Worm (Caenorhabditis elegans) whole organism, mixed stage, embryonic: ENCODE data around the gene DC2.5.

Experiments used
- M03D4.4 ChIP-seq: sonication (generic microtip); optimal IDR thresholded peaks from 2 replicates; lab custom pipeline; 2017; ENCODE audit warnings: mild to moderate bottlenecking, missing genetic modification characterization, missing compliant biosample characterization
- bed-3 ChIP-seq: fragments of 200-800 bp; sonication (Bioruptor generic); optimal IDR thresholded peaks from 3 replicates; lab custom pipeline; 2018; ENCODE audit warnings: mild to moderate bottlenecking, missing genetic modification characterization, moderate library complexity, missing compliant biosample characterization
- blmp-1 ChIP-seq: fragments of 150-350 bp; optimal IDR thresholded peaks from 2 replicates; lab custom pipeline; 2014; ENCODE audit warnings: missing biosample characterization, missing genetic modification characterization
- ceh-39 ChIP-seq: fragments of 150-350 bp; optimal IDR thresholded peaks from 2 replicates; lab custom pipeline; 2014; ENCODE audit warnings: missing biosample characterization, missing genetic modification characterization
- ceh-43 ChIP-seq: fragments of 200-800 bp; sonication (Bioruptor generic); optimal IDR thresholded peaks from 2 replicates; lab custom pipeline; 2018; ENCODE audit warnings: mild to moderate bottlenecking, missing genetic modification characterization, moderate library complexity, missing compliant biosample characterization
- ceh-83 ChIP-seq: fragments of 200-800 bp; sonication (Bioruptor generic); optimal IDR thresholded peaks from 2 replicates; lab custom pipeline; 2018; ENCODE audit warnings: mild to moderate bottlenecking, missing genetic modification characterization, missing compliant biosample characterization
- ces-1 ChIP-seq: fragments of 150-350 bp; optimal IDR thresholded peaks from 2 replicates; lab custom pipeline; 2014; ENCODE audit warnings: missing biosample characterization, missing genetic modification reagents, missing genetic modification characterization
- cnd-1 ChIP-seq: fragments of 200-800 bp; sonication (Bioruptor generic); optimal IDR thresholded peaks from 2 replicates; lab custom pipeline; 2018; ENCODE audit warnings: mild to moderate bottlenecking, missing genetic modification characterization, missing compliant biosample characterization
- elt-1 ChIP-seq: sonication (generic microtip); optimal IDR thresholded peaks from 2 replicates; lab custom pipeline; 2017; ENCODE audit warnings: missing genetic modification characterization, mild to moderate bottlenecking, missing compliant biosample characterization, antibody characterized with exemption, moderate library complexity, borderline replicate concordance; ENCODE audit not compliant: insufficient read depth
- elt-3 ChIP-seq: fragments of 150-350 bp; optimal IDR thresholded peaks from 2 replicates; lab custom pipeline; 2014; ENCODE audit warnings: missing biosample characterization, missing genetic modification characterization
- flh-1 ChIP-seq: fragments of 200-800 bp; sonication (Bioruptor generic); optimal IDR thresholded peaks from 2 replicates; lab custom pipeline; 2018; ENCODE audit warnings: mild to moderate bottlenecking, missing genetic modification characterization, moderate library complexity, missing compliant biosample characterization
- ham-2 ChIP-seq: fragments of 200-800 bp; sonication (Bioruptor generic); optimal IDR thresholded peaks from 2 replicates; lab custom pipeline; 2018; ENCODE audit warnings: mild to moderate bottlenecking, missing genetic modification characterization, missing compliant biosample characterization
- hlh-1 ChIP-seq: fragments of 150-350 bp; optimal IDR thresholded peaks from 2 replicates; lab custom pipeline; 2014; ENCODE audit warnings: missing biosample characterization, missing genetic modification reagents, missing genetic modification characterization
- lin-13 ChIP-seq: fragments of 150-350 bp; optimal IDR thresholded peaks from 2 replicates; lab custom pipeline; 2014; ENCODE audit warnings: missing biosample characterization, missing genetic modification characterization
- lin-32 ChIP-seq: fragments of 200-800 bp; sonication (Bioruptor generic); optimal IDR thresholded peaks from 2 replicates; lab custom pipeline; 2018; ENCODE audit warnings: mild to moderate bottlenecking, missing genetic modification characterization, missing compliant biosample characterization
- lsy-2 ChIP-seq: fragments of 150-350 bp; optimal IDR thresholded peaks from 2 replicates; lab custom pipeline; 2014; ENCODE audit warnings: missing biosample characterization, missing genetic modification characterization
- mab-5 ChIP-seq: fragments of 150-350 bp; optimal IDR thresholded peaks from 2 replicates; lab custom pipeline; 2014; ENCODE audit warnings: missing biosample characterization, missing genetic modification characterization
- mep-1 ChIP-seq: fragments of 150-350 bp; optimal IDR thresholded peaks from 2 replicates; lab custom pipeline; 2017; ENCODE audit warnings: missing biosample characterization, missing genetic modification reagents, missing genetic modification characterization, inconsistent platforms
- mls-2 ChIP-seq: sonication (generic microtip); optimal IDR thresholded peaks from 2 replicates; lab custom pipeline; 2016; ENCODE audit warnings: mild to moderate bottlenecking, missing genetic modification characterization, moderate library complexity, missing compliant biosample characterization
- nhr-12 ChIP-seq: fragments of 150-350 bp; optimal IDR thresholded peaks from 2 replicates; lab custom pipeline; 2014; ENCODE audit warnings: missing biosample characterization, missing genetic modification characterization
- nhr-2 ChIP-seq: fragments of 150-350 bp; optimal IDR thresholded peaks from 2 replicates; lab custom pipeline; 2014; ENCODE audit warnings: missing biosample characterization, missing genetic modification characterization
- nhr-237 ChIP-seq: fragments of 150-350 bp; optimal IDR thresholded peaks from 2 replicates; lab custom pipeline; 2014; ENCODE audit warnings: missing biosample characterization, missing genetic modification characterization
- nhr-28 ChIP-seq: fragments of 150-350 bp; optimal IDR thresholded peaks from 2 replicates; lab custom pipeline; 2014; ENCODE audit warnings: missing biosample characterization, missing genetic modification characterization
- nhr-76 ChIP-seq: sonication (generic microtip); optimal IDR thresholded peaks from 2 replicates; lab custom pipeline; 2017; ENCODE audit warnings: missing biosample characterization, missing genetic modification characterization
- pha-4 ChIP-seq: fragments of 150-350 bp; optimal IDR thresholded peaks from 2 replicates; lab custom pipeline; 2018; ENCODE audit warnings: missing biosample characterization, missing genetic modification reagents, missing genetic modification characterization
- sem-2 ChIP-seq: fragments of 200-800 bp; sonication (Bioruptor generic); optimal IDR thresholded peaks from 2 replicates; lab custom pipeline; 2018; ENCODE audit warnings: mild to moderate bottlenecking, missing genetic modification characterization, missing compliant biosample characterization
- snpc-4 ChIP-seq: fragments of 150-350 bp; optimal IDR thresholded peaks from 2 replicates; lab custom pipeline; 2014; ENCODE audit warnings: missing biosample characterization, missing genetic modification characterization
- sptf-1 ChIP-seq: sonication (generic microtip); optimal IDR thresholded peaks from 2 replicates; lab custom pipeline; 2017; ENCODE audit warnings: mild to moderate bottlenecking, missing genetic modification characterization, moderate library complexity, missing compliant biosample characterization
- tbx-8 ChIP-seq: fragments of 200-800 bp; sonication (Bioruptor generic); optimal IDR thresholded peaks from 2 replicates; lab custom pipeline; 2018; ENCODE audit warnings: mild to moderate bottlenecking, missing genetic modification characterization, moderate library complexity, missing compliant biosample characterization
- unc-120 ChIP-seq: sonication (generic microtip); optimal IDR thresholded peaks from 2 replicates; lab custom pipeline; 2017; ENCODE audit warnings: missing genetic modification characterization, missing compliant biosample characterization; ENCODE audit not compliant: poor library complexity, severe bottlenecking
- unc-39 ChIP-seq: fragments of 150-350 bp; optimal IDR thresholded peaks from 2 replicates; lab custom pipeline; 2014; ENCODE audit warnings: missing biosample characterization, missing genetic modification characterization
- zip-8 ChIP-seq: fragments of 150-350 bp; optimal IDR thresholded peaks from 2 replicates; lab custom pipeline; 2014; ENCODE audit warnings: missing biosample characterization, missing genetic modification characterization
- ztf-11 ChIP-seq: fragments of 150-350 bp; optimal IDR thresholded peaks from 2 replicates; lab custom pipeline; 2014; ENCODE audit warnings: missing biosample characterization, missing genetic modification characterization

The DC2.5 gene

DNA sequence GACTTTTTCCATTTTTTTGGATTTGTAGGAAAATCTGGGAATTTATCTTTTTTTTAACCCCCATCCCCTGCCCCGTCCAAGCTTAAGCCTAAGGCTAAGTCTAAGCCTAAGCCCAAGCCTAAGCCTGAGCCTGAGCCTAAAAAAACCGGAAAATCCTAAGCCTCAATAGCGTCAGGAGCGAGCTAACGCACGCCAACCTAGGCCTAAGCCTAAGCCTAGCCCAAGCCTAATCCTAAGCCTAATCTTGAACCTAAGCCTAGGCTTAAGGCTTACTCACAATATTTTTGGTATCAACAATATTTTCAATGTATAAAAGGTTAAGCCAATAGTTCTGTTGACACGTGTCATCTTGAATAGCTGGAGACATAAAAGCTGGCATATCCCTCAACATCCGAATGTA is 36.0 kb upstream of the DC2.5 start:
- no peak for TF ChIP-seq nhr-28 (tag; lab: Kevin White, UChicago)
- TF ChIP-seq nhr-76 = no peak
- no peak for TF ChIP-seq ceh-83 (GFP tag; lab: Kevin White, UChicago)
- no peak for TF ChIP-seq nhr-237 (tag; lab: Kevin White, UChicago)
- TF ChIP-seq ztf-11 (tag; lab: Kevin White, UChicago) = no peak
- TF ChIP-seq sem-2 = no peak
- TF ChIP-seq snpc-4 (tag; lab: Kevin White, UChicago) = no peak
- TF ChIP-seq ceh-39 (tag; lab: Kevin White, UChicago) = no peak
- no peak for TF ChIP-seq elt-1 (tag; lab: Kevin White, UChicago)
- no peak for TF ChIP-seq unc-39 (tag; lab: Kevin White, UChicago)
- TF ChIP-seq hlh-1 (tag; lab: Kevin White, UChicago) = no peak
- no peak for TF ChIP-seq M03D4.4
- no peak for TF ChIP-seq blmp-1 (tag; lab: Kevin White, UChicago)
- TF ChIP-seq flh-1 (GFP tag; lab: Kevin White, UChicago) = no peak
- TF ChIP-seq cnd-1 (tag; lab: Kevin White, UChicago) = no peak
- TF ChIP-seq sptf-1 (tag; lab: Kevin White, UChicago) = no peak
- TF ChIP-seq unc-120 = no peak
- TF ChIP-seq elt-3 = no peak

DNA sequence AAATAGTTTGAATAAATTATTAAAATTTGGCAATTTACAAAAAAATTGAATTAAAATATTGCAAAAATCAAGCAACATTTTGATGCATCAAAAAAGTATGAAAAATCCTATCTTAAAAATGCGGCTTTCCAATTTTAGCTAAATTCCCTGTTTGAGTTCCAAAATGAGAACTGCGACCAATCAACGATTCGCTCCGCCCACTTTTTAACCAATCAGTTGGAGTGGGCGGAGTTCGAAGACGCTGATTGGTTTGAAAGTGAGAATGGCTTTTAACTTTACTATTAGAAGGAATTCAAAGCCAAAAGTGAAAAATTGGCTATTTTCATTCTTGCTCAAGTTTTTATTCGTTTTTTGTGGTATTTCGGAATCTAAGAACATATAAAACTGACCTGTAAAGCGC is 35.0 kb upstream of the DC2.5 start:
- TF ChIP-seq elt-1 (tag; lab: Kevin White, UChicago) = no peak
- no peak for TF ChIP-seq mab-5 (tag; lab: Kevin White, UChicago)
- no peak for TF ChIP-seq tbx-8 (GFP tag; lab: Kevin White, UChicago)
- no peak for TF ChIP-seq mep-1
- no peak for TF ChIP-seq lsy-2 (tag; lab: Kevin White, UChicago)
- no peak for TF ChIP-seq bed-3 (GFP tag; lab: Kevin White, UChicago)
- no peak for TF ChIP-seq ceh-39 (tag; lab: Kevin White, UChicago)

DNA sequence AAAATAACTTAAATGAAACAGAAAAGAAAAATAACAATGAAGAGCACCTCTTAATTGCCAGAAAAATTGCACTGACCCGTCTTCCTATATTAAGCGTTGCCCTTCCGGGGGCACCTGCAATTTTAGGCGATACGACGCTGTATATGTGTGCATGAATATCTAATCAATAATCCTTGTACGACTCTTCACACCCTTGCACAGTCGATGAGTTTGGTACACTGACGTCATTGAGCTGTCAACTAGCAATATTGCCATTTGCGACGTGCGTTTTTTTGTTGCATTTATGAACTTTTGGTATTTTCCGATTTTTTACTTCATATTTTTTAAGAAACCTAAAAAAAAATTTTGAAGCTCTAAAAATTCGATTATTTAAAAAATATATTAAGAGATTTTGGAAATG is 33.5 kb upstream of the DC2.5 start, which contains the start of gene kin-34:
kin-34 (minus strand) TSS at position 101 of the 400 bp plus-strand sequence.
- TF ChIP-seq ceh-39 (tag; lab: Kevin White, UChicago) = peak; percentile 8
- TF ChIP-seq elt-3 = no peak
- TF ChIP-seq, all 35 proteins: peak for 1

DNA sequence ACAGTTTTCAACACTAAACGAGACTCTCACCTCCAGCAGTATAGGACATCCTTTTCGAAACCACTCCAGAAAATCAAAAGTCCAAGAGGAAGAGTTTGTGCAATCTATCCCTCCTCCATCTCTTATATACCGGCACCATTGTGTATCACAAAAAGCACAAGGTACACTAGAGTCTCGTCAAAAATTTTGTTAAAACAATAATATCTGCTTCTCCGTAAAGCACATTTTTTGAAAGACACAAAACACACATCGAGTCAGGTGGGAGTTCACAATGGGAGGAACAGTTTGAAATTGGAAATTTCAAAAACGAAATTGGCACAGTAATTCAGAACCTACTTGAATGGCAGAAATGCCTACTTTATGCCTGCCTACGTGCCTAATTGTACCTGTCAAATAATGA is 29.9 kb upstream of the DC2.5 start, which contains the start of gene R02C2.7:
R02C2.7 (minus strand) TSS at position 101 of the 400 bp plus-strand sequence.
- TF ChIP-seq ceh-83 (GFP tag; lab: Kevin White, UChicago) = no peak
- no peak for TF ChIP-seq blmp-1 (tag; lab: Kevin White, UChicago)
- no peak for TF ChIP-seq M03D4.4
- no peak for TF ChIP-seq lin-13
- TF ChIP-seq ceh-43 (GFP tag; lab: Kevin White, UChicago) = no peak
- no peak for TF ChIP-seq ceh-39 (tag; lab: Kevin White, UChicago)
- TF ChIP-seq nhr-237 (tag; lab: Kevin White, UChicago) = no peak
- TF ChIP-seq nhr-76 = no peak
- no peak for TF ChIP-seq lin-32 (GFP tag; lab: Kevin White, UChicago)

DNA sequence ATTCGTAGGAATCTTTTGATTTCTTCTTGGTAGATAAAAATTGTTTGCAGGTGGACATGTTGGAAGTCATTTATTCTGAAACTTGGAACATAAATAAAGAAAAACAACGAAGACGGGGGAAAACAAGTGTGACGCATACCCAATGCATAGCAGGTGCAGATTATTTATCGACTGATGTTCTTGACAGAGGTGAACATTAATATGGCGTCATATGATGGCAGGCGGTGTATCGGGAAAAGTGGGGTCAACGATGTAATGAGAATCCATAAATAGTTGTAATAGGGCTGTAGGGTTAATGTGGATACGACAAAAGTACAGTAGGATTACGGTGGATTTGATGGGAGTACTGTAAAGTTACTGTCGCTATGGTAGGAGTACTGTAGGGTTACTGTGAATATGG is 27.7 kb upstream of the DC2.5 start, which contains the start of gene txt-2:
txt-2 (minus strand) TSS at position 214 of the 400 bp plus-strand sequence.
- TF ChIP-seq ces-1 (GFP tag; lab: Kevin White, UChicago) = no peak
- peak; percentile 91 for TF ChIP-seq nhr-2
- TF ChIP-seq flh-1 (GFP tag; lab: Kevin White, UChicago) = no peak
- TF ChIP-seq mab-5 (tag; lab: Kevin White, UChicago) = no peak
- no peak for TF ChIP-seq nhr-76
- no peak for TF ChIP-seq nhr-12 (tag; lab: Kevin White, UChicago)

DNA sequence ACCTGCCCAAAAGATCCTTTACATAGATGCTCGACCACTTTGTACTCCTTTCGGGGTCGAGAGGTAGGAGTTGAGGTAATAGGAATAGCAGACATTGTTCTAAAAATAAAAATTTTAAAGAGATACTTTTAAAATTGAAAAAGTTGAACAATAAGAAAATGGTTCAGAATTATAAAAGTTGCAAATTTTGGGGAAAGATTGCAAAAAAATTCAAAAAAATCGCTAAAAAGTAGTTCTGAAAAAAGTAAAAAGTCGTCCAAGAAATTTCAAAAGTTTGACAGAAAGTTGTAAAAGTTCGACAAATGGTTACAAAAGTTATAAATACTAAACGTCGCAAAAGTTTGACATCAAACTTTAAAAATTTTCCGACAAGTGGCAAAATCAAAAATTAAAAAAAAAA is 25.5 kb upstream of the DC2.5 start, which contains the start of gene R02C2.1:
R02C2.1 (minus strand) TSS at position 101 of the 400 bp plus-strand sequence.
- TF ChIP-seq ztf-11 (tag; lab: Kevin White, UChicago) (no peak), unc-120 (no peak), zip-8 (tag; lab: Kevin White, UChicago) (no peak), hlh-1 (tag; lab: Kevin White, UChicago) (no peak), flh-1 (GFP tag; lab: Kevin White, UChicago) (no peak), pha-4 (no peak), nhr-76 (no peak), lsy-2 (tag; lab: Kevin White, UChicago) (no peak), mab-5 (tag; lab: Kevin White, UChicago) (no peak), nhr-12 (tag; lab: Kevin White, UChicago) (no peak), nhr-2 (no peak), elt-3 (no peak), blmp-1 (tag; lab: Kevin White, UChicago) (no peak), lin-32 (GFP tag; lab: Kevin White, UChicago) (no peak), ham-2 (GFP tag; lab: Kevin White, UChicago) (no peak), M03D4.4 (no peak), snpc-4 (tag; lab: Kevin White, UChicago) (no peak), sptf-1 (tag; lab: Kevin White, UChicago) (no peak), tbx-8 (GFP tag; lab: Kevin White, UChicago) (no peak), mls-2 (no peak)
